Fruit fly (Drosophila melanogaster): ENCODE measurements around the gene Prosalpha2.
A peak's percentile ranks its signal among the peaks of the same experiment; 100 is the strongest.

The Prosalpha2 gene

DNA sequence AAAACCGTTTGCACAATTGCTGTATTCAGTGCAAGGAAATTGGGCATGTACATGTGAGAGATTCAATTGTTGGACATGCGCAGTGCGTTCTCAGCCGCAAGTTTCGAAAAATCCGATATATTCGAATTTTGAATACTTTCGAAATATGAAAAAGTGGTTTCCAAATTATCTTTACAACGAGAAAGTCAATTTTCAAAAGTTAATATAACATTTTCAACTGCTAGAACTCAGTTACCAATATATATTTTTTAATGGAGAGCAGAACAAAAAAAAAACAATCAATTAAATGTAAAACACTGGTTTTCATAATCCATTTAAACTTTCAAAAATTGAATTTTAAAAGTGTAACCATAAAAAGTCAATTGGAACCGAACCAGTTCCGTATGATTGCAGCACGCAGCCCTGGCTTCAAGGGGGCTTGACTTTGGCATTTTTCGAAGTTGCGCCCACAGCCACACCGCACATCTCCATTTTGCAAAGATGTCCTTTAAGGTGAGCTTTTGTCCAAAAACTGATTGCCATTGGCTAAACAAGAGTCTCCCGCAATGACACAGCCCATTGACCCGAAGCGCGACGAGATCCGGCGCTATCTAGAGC is 8.6 kb upstream of the Prosalpha2 start, which contains the start of the genes Scgbeta and CG17202 (continued):
- TF ChIP-seq Dfd (GFP tag; optimal IDR thresholded peaks at IDR 0.05) (no peak), br (optimal IDR thresholded peaks at IDR 0.05) (no peak), da (GFP tag; optimal IDR thresholded peaks at IDR 0.05) (no peak), CG5180 (GFP tag; optimal IDR thresholded peaks at IDR 0.05) (no peak), CG2129 (GFP tag; IDR thresholded peaks at IDR 0.05; ENCODE audit: partially characterized antibody) (no peak), Sox100B (GFP tag; optimal IDR thresholded peaks at IDR 0.05) (no peak), CG18619 (GFP tag; optimal IDR thresholded peaks at IDR 0.05) (peak; percentile 20), Jarid2 (GFP tag; optimal IDR thresholded peaks at IDR 0.05) (no peak), CG1024 (GFP tag; IDR thresholded peaks at IDR 0.05) (no peak), gem (tag; optimal IDR thresholded peaks at IDR 0.05) (no peak), sisA (GFP tag; IDR thresholded peaks at IDR 0.05) (no peak), CG8478 (optimal IDR thresholded peaks at IDR 0.05) (no peak), gsb-n (tag; optimal IDR thresholded peaks at IDR 0.05) (no peak), hbn (GFP tag; IDR thresholded peaks at IDR 0.05; ENCODE audit: partially characterized antibody) (no peak), fu2 (GFP tag; optimal IDR thresholded peaks at IDR 0.05) (peak; percentile 38), eyg (GFP tag; optimal IDR thresholded peaks at IDR 0.05) (no peak), cas (GFP tag; IDR thresholded peaks at IDR 0.05) (no peak), Dll (GFP tag; IDR thresholded peaks at IDR 0.05; ENCODE audit: partially characterized antibody) (no peak), CG13424 (tag; optimal IDR thresholded peaks at IDR 0.05) (peak; percentile 41), Taf1 (GFP tag; IDR thresholded peaks at IDR 0.05) (no peak), HmgD (GFP tag; optimal IDR thresholded peaks at IDR 0.05) (no peak), HLH3B (GFP tag; IDR thresholded peaks at IDR 0.05) (no peak), MESR4 (GFP tag; optimal IDR thresholded peaks at IDR 0.05) (peak; percentile 75), jing (GFP tag; optimal IDR thresholded peaks at IDR 0.05) (no peak), CG4617 (GFP tag; optimal IDR thresholded peaks at IDR 0.05; ENCODE audit: borderline replicate concordance) (peak; percentile 84), CG32772 (GFP tag; IDR thresholded peaks at IDR 0.05) (no peak), CG4820 (GFP tag; optimal IDR thresholded peaks at IDR 0.05) (no peak), CG12659 (GFP tag; optimal IDR thresholded peaks at IDR 0.05) (peak; percentile 44), Rfx (GFP tag; IDR thresholded peaks at IDR 0.05) (0 out of 2 replicates have a peak, but pooled peaks have one; percentile 40), cad (GFP tag; optimal IDR thresholded peaks at IDR 0.05) (no peak), CG11695 (GFP tag; IDR thresholded peaks at IDR 0.05) (no peak), fd64A (GFP tag; optimal IDR thresholded peaks at IDR 0.05) (no peak), chinmo (GFP tag; IDR thresholded peaks at IDR 0.05; ENCODE audit: partially characterized antibody) (no peak), stwl (tag; optimal IDR thresholded peaks at IDR 0.05) (peak; percentile 41), Nf-YA (GFP tag; IDR thresholded peaks at IDR 0.05) (no peak), wdn (GFP tag; IDR thresholded peaks at IDR 0.05) (no peak), dimm (GFP tag; IDR thresholded peaks at IDR 0.05) (no peak), klu (GFP tag; IDR thresholded peaks at IDR 0.05) (no peak), zf30C (GFP tag; optimal IDR thresholded peaks at IDR 0.05) (no peak), sim (GFP tag; IDR thresholded peaks at IDR 0.05) (no peak), Hey (tag; optimal IDR thresholded peaks at IDR 0.05) (no peak), pzg (GFP tag; optimal IDR thresholded peaks at IDR 0.05) (peak; percentile 78), Fer3 (tag; optimal IDR thresholded peaks at IDR 0.05) (no peak), grau (tag; optimal IDR thresholded peaks at IDR 0.05) (no peak), Sin3A (optimal IDR thresholded peaks at IDR 0.05) (peak; percentile 59), E2f1 (GFP tag; IDR thresholded peaks at IDR 0.05) (no peak), abd-A (tag; optimal IDR thresholded peaks at IDR 0.05) (no peak), ap (GFP tag; IDR thresholded peaks at IDR 0.05) (no peak), z (GFP tag; IDR thresholded peaks at IDR 0.05) (no peak), CG14014 (GFP tag; IDR thresholded peaks at IDR 0.05) (peak; percentile 35; the same call in 1 of the 2 replicates), NK7.1 (GFP tag; optimal IDR thresholded peaks at IDR 0.05) (no peak), NfI (GFP tag; optimal IDR thresholded peaks at IDR 0.05) (no peak)

All from whole organism, embryonic.